Fruit fly (Drosophila melanogaster) whole organism, pupa: ENCODE results near the gene CG8135.

Source experiments
- CG12605 ChIP-seq: fragments of 200-800 bp; sonication (Bioruptor generic); IDR thresholded peaks from 2 replicates; pipeline ENCODE4 v1.3.6; 2022; ENCODE audit warnings: missing biosample characterization, missing genetic modification characterization
- CG4496 ChIP-seq: fragments of 200-800 bp; sonication (Bioruptor generic); IDR thresholded peaks from 3 replicates; pipeline ENCODE4 v1.3.6; 2022; ENCODE audit warnings: missing biosample characterization, missing genetic modification characterization
- CG8301 ChIP-seq: fragments of 200-800 bp; sonication (Bioruptor generic); optimal IDR thresholded peaks from 2 replicates; lab custom pipeline; 2018; ENCODE audit warnings: missing biosample characterization, mild to moderate bottlenecking, missing genetic modification characterization
- EcR ChIP-seq: fragments of 200-800 bp; sonication (Bioruptor generic); optimal IDR thresholded peaks from 3 replicates; lab custom pipeline; 2019; ENCODE audit warnings: missing biosample characterization, missing genetic modification characterization, mild to moderate bottlenecking, moderate library complexity, missing genetic modification reagents
- rn ChIP-seq: fragments of 200-800 bp; sonication (Bioruptor generic); IDR thresholded peaks from 2 replicates; pipeline ENCODE4 v1.3.6; 2022; ENCODE audit warnings: missing biosample characterization, missing genetic modification characterization

- TF ChIP-seq CG4496 (GFP tag; lab: Robert Waterston, UW) (no peak), CG8301 (tag; lab: Kevin White, UChicago) (peak; percentile 33), rn (GFP tag; lab: Robert Waterston, UW) (no peak), EcR (no peak), CG12605 (GFP tag; lab: Robert Waterston, UW) (no peak)
Measured at dm6 chr3R:9370413-9370812, 33.8 kb upstream of the CG8135 start.
